Fruit fly (Drosophila melanogaster): Measurements from ENCODE around the gene dos.
A peak's percentile ranks its signal among the peaks of the same experiment; 100 is the strongest.

The dos gene

dm6 chr3L:2585794-2586741 lies 3.1 kb upstream of the dos start, which contains the start of gene msn (continued):
- TF ChIP-seq HLH54F (GFP tag; optimal IDR thresholded peaks at IDR 0.05) (no peak), insv (GFP tag; optimal IDR thresholded peaks at IDR 0.05) (peak in 1 of 2 experiments; percentile 90), gce (GFP tag; IDR thresholded peaks at IDR 0.05) (0 out of 3 replicates have a peak, but pooled peaks have one; percentile 54), CG1832 (GFP tag; optimal IDR thresholded peaks at IDR 0.05) (peak; percentile 47), exex (tag; optimal IDR thresholded peaks at IDR 0.05) (no peak), chm (GFP tag; IDR thresholded peaks at IDR 0.05) (peak; percentile 85), nom (GFP tag; optimal IDR thresholded peaks at IDR 0.05) (peak; percentile 82), CG3838 (GFP tag; optimal IDR thresholded peaks at IDR 0.05) (no peak), Scr (GFP tag; IDR thresholded peaks at IDR 0.05; ENCODE audit: partially characterized antibody) (peak; percentile 41), Dp (GFP tag; optimal IDR thresholded peaks at IDR 0.05) (peak; percentile 6), CG5953 (GFP tag; IDR thresholded peaks at IDR 0.05) (no peak), CG9932 (GFP tag; IDR thresholded peaks at IDR 0.05) (peak; percentile 56), unpg (GFP tag; optimal IDR thresholded peaks at IDR 0.05) (no peak), ac (GFP tag; optimal IDR thresholded peaks at IDR 0.05) (peak; percentile 19), pzg (GFP tag; optimal IDR thresholded peaks at IDR 0.05) (peak; percentile 94), wek (GFP tag; optimal IDR thresholded peaks at IDR 0.05) (peak; percentile 54), gsb (GFP tag; IDR thresholded peaks at IDR 0.05) (0 out of 2 replicates have a peak, but pooled peaks have one; percentile 29), ap (GFP tag; IDR thresholded peaks at IDR 0.05) (no peak), CG8290 (GFP tag; optimal IDR thresholded peaks at IDR 0.05) (peak; percentile 1), CG8290 (tag; optimal IDR thresholded peaks at IDR 0.05) (peak in 1 of 2 experiments; percentile 84), CG3163 (GFP tag; optimal IDR thresholded peaks at IDR 0.05) (peak; percentile 69), CG15696 (tag; optimal IDR thresholded peaks at IDR 0.05) (no peak), lmd (GFP tag; IDR thresholded peaks at IDR 0.05) (peak; percentile 9; the same call in 1 of the 2 replicates), CG10366 (GFP tag; IDR thresholded peaks at IDR 0.05) (peak; percentile 18; the same call in 1 of the 2 replicates), CG11723 (GFP tag; optimal IDR thresholded peaks at IDR 0.05) (peak; percentile 9), CG10321 (GFP tag; IDR thresholded peaks at IDR 0.05) (no peak), Dip3 (GFP tag; optimal IDR thresholded peaks at IDR 0.05) (peak; percentile 4), CG8924 (tag; optimal IDR thresholded peaks at IDR 0.05) (peak; percentile 57), salm (tag; optimal IDR thresholded peaks at IDR 0.05) (no peak), YL-1 (GFP tag; optimal IDR thresholded peaks at IDR 0.05) (peak; percentile 89), corto (GFP tag; optimal IDR thresholded peaks at IDR 0.05) (no peak), mld (GFP tag; IDR thresholded peaks at IDR 0.05; ENCODE audit: partially characterized antibody) (peak; percentile 47; the same call in 1 of the 3 replicates), ranshi (GFP tag; IDR thresholded peaks at IDR 0.05) (peak; percentile 27; the same call in 1 of the 2 replicates), CG4707 (GFP tag; optimal IDR thresholded peaks at IDR 0.05) (no peak), her (GFP tag; optimal IDR thresholded peaks at IDR 0.05) (peak; percentile 99), ken (GFP tag; IDR thresholded peaks at IDR 0.05) (peak; percentile 44; the same call in 1 of the 3 replicates), CG9797 (GFP tag; optimal IDR thresholded peaks at IDR 0.05) (peak; percentile 91), gro (GFP tag; optimal IDR thresholded peaks at IDR 0.05) (peak; percentile 50), gfzf (GFP tag; optimal IDR thresholded peaks at IDR 0.05) (peak; percentile 95), CG6683 (GFP tag; optimal IDR thresholded peaks at IDR 0.05) (peak; percentile 8), CG30403 (GFP tag; optimal IDR thresholded peaks at IDR 0.05) (no peak), CG12104 (GFP tag; optimal IDR thresholded peaks at IDR 0.05) (no peak), Adf1 (GFP tag; IDR thresholded peaks at IDR 0.05) (peak; percentile 66), CG17829 (tag; optimal IDR thresholded peaks at IDR 0.05) (peak; percentile 36), CHES-1-like (GFP tag; optimal IDR thresholded peaks at IDR 0.05) (peak; percentile 36), CG14860 (GFP tag; IDR thresholded peaks at IDR 0.05; ENCODE audit: partially characterized antibody) (0 out of 3 replicates have a peak, but pooled peaks have one; percentile 36), BEAF-32 (GFP tag; optimal IDR thresholded peaks at IDR 0.05) (peak; percentile 64), sr (GFP tag; IDR thresholded peaks at IDR 0.05) (peak; percentile 49; the same call in 1 of the 3 replicates)
